Worm (Caenorhabditis elegans) whole organism, L1 larva: ENCODE measurements around the gene egl-5.

Source experiments
- ceh-82 ChIP-seq, 3 experiments: fragments of 150-350 bp in 1 of 3; sonication (generic microtip) in 2 of 3; optimal IDR thresholded peaks; 2 replicates each; lab custom pipeline; 2014 to 2017; ENCODE audit warnings: missing biosample characterization in 3 of 3, missing genetic modification characterization in 3 of 3
- ces-1 ChIP-seq: fragments of 150-350 bp; optimal IDR thresholded peaks from 2 replicates; lab custom pipeline; 2014; ENCODE audit warnings: missing biosample characterization, missing genetic modification reagents, missing genetic modification characterization
- fos-1 ChIP-seq: fragments of 150-350 bp; optimal IDR thresholded peaks from 2 replicates; lab custom pipeline; 2014; ENCODE audit warnings: missing biosample characterization, missing genetic modification characterization
- jun-1 ChIP-seq: fragments of 150-350 bp; optimal IDR thresholded peaks from 2 replicates; lab custom pipeline; 2014; ENCODE audit warnings: missing biosample characterization, missing genetic modification reagents, missing genetic modification characterization
- nhr-90 ChIP-seq: sonication (generic microtip); optimal IDR thresholded peaks from 2 replicates; lab custom pipeline; 2016; ENCODE audit warnings: mild to moderate bottlenecking, missing genetic modification characterization, missing compliant biosample characterization; ENCODE audit not compliant: poor library complexity
- snpc-4 ChIP-seq: fragments of 150-350 bp; optimal IDR thresholded peaks from 2 replicates; lab custom pipeline; 2014; ENCODE audit warnings: missing biosample characterization, missing genetic modification characterization
- sox-4 ChIP-seq: sonication (generic microtip); optimal IDR thresholded peaks from 2 replicates; lab custom pipeline; 2016; ENCODE audit warnings: missing genetic modification characterization, missing compliant biosample characterization
- tbx-2 ChIP-seq: sonication (generic microtip); optimal IDR thresholded peaks from 2 replicates; lab custom pipeline; 2016; ENCODE audit warnings: missing genetic modification characterization, missing compliant biosample characterization
- unc-30 ChIP-seq: sonication (generic microtip); optimal IDR thresholded peaks from 2 replicates; lab custom pipeline; 2017; ENCODE audit warnings: missing biosample characterization, missing genetic modification characterization

ce11 chrIII:7866189-7866588, 52.0 kb downstream of the egl-5 start, which contains the start of gene cup-4:
- no peak for TF ChIP-seq jun-1
- no peak for TF ChIP-seq snpc-4 (tag; lab: Kevin White, UChicago)
- no peak for TF ChIP-seq tbx-2 (tag; lab: Kevin White, UChicago)
- no peak for TF ChIP-seq ceh-82 (tag; optimal IDR thresholded peaks at IDR 0.05; lab: Kevin White, UChicago)
- TF ChIP-seq unc-30 (tag; lab: Kevin White, UChicago), result no peak
- no peak for TF ChIP-seq ces-1
- no peak for TF ChIP-seq fos-1 (tag; lab: Kevin White, UChicago)
- no peak for TF ChIP-seq sox-4 (tag; lab: Kevin White, UChicago)
- no peak for TF ChIP-seq nhr-90
